Worm (Caenorhabditis elegans): ENCODE measurements around the gene unc-71.

DNA sequence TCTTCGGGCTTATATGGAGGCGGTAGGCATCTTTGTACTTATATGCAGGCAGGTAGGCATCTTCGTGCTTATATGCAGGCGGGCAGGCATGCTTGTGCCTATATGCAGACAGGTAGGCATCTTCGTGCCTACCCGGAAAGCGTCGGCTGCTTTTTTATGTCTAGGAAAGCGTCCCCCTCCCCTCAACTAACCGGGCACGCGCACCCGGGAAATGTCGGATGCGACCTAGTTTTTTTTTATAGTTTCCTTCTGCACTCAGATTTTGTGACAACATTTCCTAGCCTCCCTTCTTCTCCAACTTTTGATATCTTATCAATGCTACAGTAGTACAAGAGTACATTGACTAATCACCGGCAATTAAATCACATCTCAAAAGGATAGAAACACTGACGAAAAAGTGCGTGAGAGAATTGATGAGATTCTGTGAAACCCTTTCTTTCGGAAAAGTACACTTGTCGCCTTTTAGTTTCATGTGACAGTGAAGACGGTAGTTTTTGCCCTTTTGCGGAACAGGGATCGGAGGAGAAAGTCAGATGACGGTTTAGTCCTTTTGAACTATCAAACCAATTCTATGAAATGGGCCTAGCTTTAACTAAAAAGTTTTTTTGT is 42.5 kb downstream of the unc-71 start:
- no peak for TF ChIP-seq B0310.2 (tag; optimal IDR thresholded peaks at IDR 0.05)
- no peak for TF ChIP-seq ama-1 (optimal IDR thresholded peaks at IDR 0.05)
- no peak for TF ChIP-seq flt-1 (GFP tag; IDR thresholded peaks at IDR 0.05)
- no peak for TF ChIP-seq F13C5.2 (tag; optimal IDR thresholded peaks at IDR 0.05)
- TF ChIP-seq ets-7 (tag; optimal IDR thresholded peaks at IDR 0.05), result no peak
- no peak for TF ChIP-seq hmbx-1 (tag; optimal IDR thresholded peaks at IDR 0.05)
- TF ChIP-seq sea-1 (GFP tag; conservative IDR thresholded peaks at IDR 0.05), result no peak

All from whole organism, early embryonic.